Worm (Caenorhabditis elegans) whole organism, mixed stage, embryonic: ENCODE data around the gene C37E2.3.

Experiments used
- ceh-43 ChIP-seq: fragments of 200-800 bp; sonication (Bioruptor generic); optimal IDR thresholded peaks from 2 replicates; lab custom pipeline; 2018; ENCODE audit warnings: mild to moderate bottlenecking, missing genetic modification characterization, moderate library complexity, missing compliant biosample characterization
- ces-1 ChIP-seq: fragments of 150-350 bp; optimal IDR thresholded peaks from 2 replicates; lab custom pipeline; 2014; ENCODE audit warnings: missing biosample characterization, missing genetic modification reagents, missing genetic modification characterization
- elt-3 ChIP-seq: fragments of 150-350 bp; optimal IDR thresholded peaks from 2 replicates; lab custom pipeline; 2014; ENCODE audit warnings: missing biosample characterization, missing genetic modification characterization
- nhr-12 ChIP-seq: fragments of 150-350 bp; optimal IDR thresholded peaks from 2 replicates; lab custom pipeline; 2014; ENCODE audit warnings: missing biosample characterization, missing genetic modification characterization
- unc-39 ChIP-seq: fragments of 150-350 bp; optimal IDR thresholded peaks from 2 replicates; lab custom pipeline; 2014; ENCODE audit warnings: missing biosample characterization, missing genetic modification characterization
- zip-8 ChIP-seq: fragments of 150-350 bp; optimal IDR thresholded peaks from 2 replicates; lab custom pipeline; 2014; ENCODE audit warnings: missing biosample characterization, missing genetic modification characterization

ce11 chrX:14134883-14135282 lies 45.4 kb upstream of the C37E2.3 start:
- no peak for TF ChIP-seq elt-3 (tag; lab: Kevin White, UChicago)
- no peak for TF ChIP-seq ces-1 (GFP tag; lab: Kevin White, UChicago)
- TF ChIP-seq nhr-12 (tag; lab: Kevin White, UChicago) = no peak
- no peak for TF ChIP-seq zip-8 (tag; lab: Kevin White, UChicago)
- no peak for TF ChIP-seq unc-39 (tag; lab: Kevin White, UChicago)
- no peak for TF ChIP-seq ceh-43 (GFP tag; lab: Kevin White, UChicago)
